Fruit fly (Drosophila melanogaster) whole organism, wandering third instar larva: ENCODE results near the gene CG43391.

Source experiments
- CG32264 ChIP-seq: fragments of 200-800 bp; sonication (Bioruptor generic); optimal IDR thresholded peaks from 2 replicates; lab custom pipeline; 2016; ENCODE audit warnings: missing biosample characterization, missing genetic modification characterization
- Dif ChIP-seq: fragments of 200-275, 200-300 bp; sonication (Bioruptor generic); optimal IDR thresholded peaks from 2 replicates; lab custom pipeline; 2018; ENCODE audit warnings: missing biosample characterization, missing genetic modification characterization; ENCODE audit not compliant: partially characterized antibody
- HLH106 ChIP-seq: fragments of 200-800 bp; optimal IDR thresholded peaks from 3 replicates; lab custom pipeline; 2019; ENCODE audit warnings: missing biosample characterization, mild to moderate bottlenecking, missing genetic modification characterization, moderate library complexity
- N ChIP-seq: fragments of >200 bp; optimal IDR thresholded peaks from 2 replicates; lab custom pipeline; 2018; ENCODE audit warnings: missing biosample characterization, missing external identifiers, missing genetic modification characterization
- dsf ChIP-seq: sonication (Bioruptor generic); optimal IDR thresholded peaks from 2 replicates; lab custom pipeline; 2016; ENCODE audit warnings: missing biosample characterization, missing genetic modification characterization, borderline replicate concordance
- ey ChIP-seq: fragments of 200-800 bp; sonication (Bioruptor generic); optimal IDR thresholded peaks from 2 replicates; lab custom pipeline; 2016; ENCODE audit warnings: missing biosample characterization, missing genetic modification characterization
- h ChIP-seq: fragments of 200-800 bp; sonication (Bioruptor generic); optimal IDR thresholded peaks from 3 replicates; lab custom pipeline; 2016; ENCODE audit warnings: missing biosample characterization, mild to moderate bottlenecking, missing genetic modification characterization
- lola ChIP-seq: fragments of >200 bp; optimal IDR thresholded peaks from 2 replicates; lab custom pipeline; 2017; ENCODE audit warnings: missing biosample characterization, missing genetic modification characterization
- psq ChIP-seq: fragments of 200-800 bp; sonication (Bioruptor generic); optimal IDR thresholded peaks from 3 replicates; lab custom pipeline; 2017; ENCODE audit warnings: missing biosample characterization, mild to moderate bottlenecking, missing genetic modification characterization, moderate library complexity
- rgr ChIP-seq: fragments of 200-800 bp; sonication (Bioruptor generic); optimal IDR thresholded peaks from 3 replicates; lab custom pipeline; 2016; ENCODE audit warnings: missing biosample characterization, mild to moderate bottlenecking, missing genetic modification characterization
- usp ChIP-seq: fragments of >200 bp; optimal IDR thresholded peaks from 2 replicates; lab custom pipeline; 2017; ENCODE audit warnings: missing biosample characterization, missing genetic modification characterization

dm6 chr3L:11578847-11579246 lies 2.0 kb downstream of the CG43391 start:
- TF ChIP-seq h (no peak), dsf (GFP tag; lab: Kevin White, UChicago) (no peak), lola (GFP tag; lab: Kevin White, UChicago) (no peak), Dif (GFP tag; lab: Kevin White, UChicago) (no peak), N (no peak), CG32264 (no peak), HLH106 (tag; lab: Kevin White, UChicago) (no peak), psq (no peak), usp (no peak), rgr (GFP tag; lab: Kevin White, UChicago) (no peak), ey (no peak)
